Worm (Caenorhabditis elegans): ENCODE results near the gene ulp-1.
A peak's percentile ranks its signal among the peaks of the same experiment; 100 is the strongest.

DNA sequence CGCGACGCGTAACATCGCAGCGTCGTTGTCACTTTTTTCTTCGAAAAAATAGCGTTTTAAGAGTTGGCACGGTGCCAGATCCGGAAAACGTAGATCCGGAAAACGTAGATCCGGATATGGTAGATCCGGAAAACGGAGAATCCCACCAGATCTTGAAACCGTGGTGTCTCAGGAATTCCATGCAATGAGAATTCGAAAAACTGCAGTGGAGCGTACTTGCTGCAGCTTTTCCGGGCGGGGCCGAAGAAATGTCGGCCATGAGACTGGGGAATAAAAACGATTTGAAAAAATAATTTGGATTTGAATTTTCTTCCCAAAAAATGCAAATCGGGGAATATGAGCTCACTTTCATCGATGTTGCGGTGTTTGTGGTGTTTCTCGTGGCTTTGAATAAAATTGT, 2.9 kb upstream of the ulp-1 start, which contains the start of gene K10D2.5:
- peak; percentile 83 for TF ChIP-seq lsy-2 (tag; optimal IDR thresholded peaks at IDR 0.05)
- TF ChIP-seq blmp-1 (tag; optimal IDR thresholded peaks at IDR 0.05) = no peak
- no peak for TF ChIP-seq mab-5 (tag; optimal IDR thresholded peaks at IDR 0.05)
- TF ChIP-seq ceh-39 (tag; optimal IDR thresholded peaks at IDR 0.05) = peak; percentile 70
- no peak for TF ChIP-seq nhr-28 (tag; optimal IDR thresholded peaks at IDR 0.05)
- peak; percentile 40 for TF ChIP-seq hlh-1 (tag; optimal IDR thresholded peaks at IDR 0.05)

Measured in whole organism, mixed stage, embryonic.